Worm (Caenorhabditis elegans): ENCODE measurements around the gene C09G9.8.

The C09G9.8 gene

ce11 chrIV:8891131-8891530, 9.8 kb downstream of the C09G9.8 start, which contains the start of gene spr-2 (continued):
- no peak for TF ChIP-seq unc-30 (tag; optimal IDR thresholded peaks at IDR 0.05)
- no peak for TF ChIP-seq zip-4 (GFP tag; optimal IDR thresholded peaks at IDR 0.05)
- peak; percentile 84 to 88 (median 87) for TF ChIP-seq dpl-1 (GFP tag; optimal IDR thresholded peaks at IDR 0.05)
- TF ChIP-seq sup-37 (GFP tag; optimal IDR thresholded peaks at IDR 0.05): no peak
- TF ChIP-seq rnt-1 (tag; optimal IDR thresholded peaks at IDR 0.05): peak; percentile 84
- no peak for TF ChIP-seq egl-27 (tag; optimal IDR thresholded peaks at IDR 0.05)
- peak; percentile 21 to 65 (median 54) for TF ChIP-seq ceh-82 (tag; optimal IDR thresholded peaks at IDR 0.05)
- peak; percentile 84 for TF ChIP-seq nhr-47 (tag; optimal IDR thresholded peaks at IDR 0.05)
- 0 out of 2 replicates have a peak, but pooled peaks have one; percentile 18 for TF ChIP-seq grh-1 (GFP tag; IDR thresholded peaks at IDR 0.05)
- peak; percentile 66 for TF ChIP-seq snpc-4 (tag; optimal IDR thresholded peaks at IDR 0.05)
- peak; percentile 86 to 91 for TF ChIP-seq lin-35 (GFP tag; optimal IDR thresholded peaks at IDR 0.05)
- peak; percentile 54 for TF ChIP-seq ztf-4 (tag; optimal IDR thresholded peaks at IDR 0.05)
- peak; percentile 41 for TF ChIP-seq aly-2 (tag; optimal IDR thresholded peaks at IDR 0.05)
- peak; percentile 78 for TF ChIP-seq snu-23 (GFP tag; optimal IDR thresholded peaks at IDR 0.05)
- TF ChIP-seq tbx-2 (tag; optimal IDR thresholded peaks at IDR 0.05): peak; percentile 78
- TF ChIP-seq lin-14 (GFP tag; optimal IDR thresholded peaks at IDR 0.05): peak; percentile 81
- TF ChIP-seq ceh-8 (GFP tag; optimal IDR thresholded peaks at IDR 0.05): peak; percentile 68
- peak in 1 of 2 experiments; percentile 48 for TF ChIP-seq mdl-1 (tag; optimal IDR thresholded peaks at IDR 0.05)
- peak; percentile 92 for TF ChIP-seq mep-1 (tag; optimal IDR thresholded peaks at IDR 0.05)
- TF ChIP-seq ces-1 (GFP tag; optimal IDR thresholded peaks at IDR 0.05): no peak
- peak; percentile 64 for TF ChIP-seq blmp-1 (tag; optimal IDR thresholded peaks at IDR 0.05)
- TF ChIP-seq pag-3 (tag; optimal IDR thresholded peaks at IDR 0.05; ENCODE audit: borderline replicate concordance, insufficient read depth): no peak
- TF ChIP-seq F16B12.6 (tag; optimal IDR thresholded peaks at IDR 0.05): peak; percentile 52
- peak; percentile 52 for TF ChIP-seq skn-1 (tag; optimal IDR thresholded peaks at IDR 0.05)
- TF ChIP-seq nhr-71 (tag; optimal IDR thresholded peaks at IDR 0.05): peak; percentile 89
- no peak for TF ChIP-seq hlh-4 (tag; optimal IDR thresholded peaks at IDR 0.05)
- TF ChIP-seq efl-1 (optimal IDR thresholded peaks at IDR 0.05): peak; percentile 81 to 89
- peak; percentile 86 to 99 for TF ChIP-seq efl-1 (GFP tag; optimal IDR thresholded peaks at IDR 0.05 in 1 of 2)
- TF ChIP-seq ceh-88 (GFP tag; IDR thresholded peaks at IDR 0.05): no peak
- peak; percentile 75 for TF ChIP-seq nhr-19 (GFP tag; conservative IDR thresholded peaks at IDR 0.05)
- TF ChIP-seq elt-2 (tag; optimal IDR thresholded peaks at IDR 0.05): peak; percentile 8
- TF ChIP-seq nhr-90 (tag; optimal IDR thresholded peaks at IDR 0.05; ENCODE audit: poor library complexity): peak; percentile 79
- no peak for TF ChIP-seq mab-9 (GFP tag; IDR thresholded peaks at IDR 0.05)
- TF ChIP-seq C34B4.2 (tag; optimal IDR thresholded peaks at IDR 0.05): no peak
- TF ChIP-seq lin-39 (tag; optimal IDR thresholded peaks at IDR 0.05): peak; percentile 75

DNA sequence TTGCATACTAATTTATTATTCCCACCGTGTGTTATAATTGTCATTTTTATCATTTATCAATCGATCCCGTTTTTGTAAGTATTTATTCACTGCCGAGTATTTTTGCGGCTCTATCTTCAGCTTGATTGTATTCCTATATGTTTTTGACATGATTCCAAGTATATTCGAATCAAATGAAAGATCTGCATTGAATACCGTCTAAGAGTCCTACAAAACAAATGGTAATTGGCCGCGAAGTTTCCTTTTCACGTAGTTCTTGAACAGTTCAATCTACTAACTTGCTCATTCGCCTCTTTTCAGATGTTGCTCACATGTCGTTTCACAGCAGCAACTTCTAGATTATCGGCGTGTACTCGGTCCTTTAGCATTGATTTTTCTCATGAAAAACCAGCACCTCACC, 11.3 kb downstream of the C09G9.8 start, which contains the start of gene C27B7.2:
Gene C27B7.2 (plus strand): TSS at position 301 of the 400 bp plus-strand sequence.
- no peak for TF ChIP-seq lin-13 (GFP tag; optimal IDR thresholded peaks at IDR 0.05)
- no peak for TF ChIP-seq aly-2 (tag; optimal IDR thresholded peaks at IDR 0.05)
- no peak for TF ChIP-seq mep-1 (tag; optimal IDR thresholded peaks at IDR 0.05)
- TF ChIP-seq nhr-12 (tag; optimal IDR thresholded peaks at IDR 0.05): no peak
- no peak for TF ChIP-seq isw-1 (GFP tag; IDR thresholded peaks at IDR 0.05)
- no peak for TF ChIP-seq lsy-2 (tag; optimal IDR thresholded peaks at IDR 0.05)
- TF ChIP-seq ztf-11 (tag; optimal IDR thresholded peaks at IDR 0.05): no peak
- TF ChIP-seq sup-37 (GFP tag; optimal IDR thresholded peaks at IDR 0.05): no peak

DNA sequence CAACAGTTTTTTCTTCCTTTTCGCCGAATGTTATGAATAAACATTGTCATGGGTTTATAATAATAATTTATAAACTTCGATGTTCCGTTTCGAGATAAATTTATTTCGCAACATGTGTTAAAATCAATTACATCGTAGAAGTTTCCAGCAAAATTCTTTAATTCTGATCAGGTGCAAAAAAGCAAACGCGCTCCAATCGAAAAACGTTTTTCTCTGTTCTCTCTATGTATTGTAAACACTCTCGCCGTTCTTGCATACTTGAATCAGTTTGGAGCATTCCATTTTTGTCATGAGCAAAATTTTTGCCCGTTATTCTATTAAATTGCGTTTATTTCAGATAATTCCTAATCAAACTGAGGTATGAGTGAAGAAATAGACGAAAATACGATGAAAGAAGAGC, 12.5 kb downstream of the C09G9.8 start, which contains the start of gene rad-54.L2:
Gene rad-54.L2 (plus strand): TSS at position 332 of the 400 bp plus-strand sequence.
- TF ChIP-seq sox-4 (tag; optimal IDR thresholded peaks at IDR 0.05): no peak
- peak; percentile 58 to 80 for TF ChIP-seq lin-35 (GFP tag; optimal IDR thresholded peaks at IDR 0.05)
- TF ChIP-seq unc-130 (tag; optimal IDR thresholded peaks at IDR 0.05): no peak
- TF ChIP-seq nhr-76 (tag; optimal IDR thresholded peaks at IDR 0.05): no peak
- TF ChIP-seq unc-86 (tag; optimal IDR thresholded peaks at IDR 0.05): no peak
- peak; percentile 4 for TF ChIP-seq egl-13 (tag; optimal IDR thresholded peaks at IDR 0.05)
- TF ChIP-seq nhr-85 (tag): peak; percentile 5
- TF ChIP-seq C04F5.9 (tag; optimal IDR thresholded peaks at IDR 0.05): no peak
- TF ChIP-seq lin-13 (GFP tag; optimal IDR thresholded peaks at IDR 0.05): peak; percentile 43
- TF ChIP-seq aly-2 (tag; optimal IDR thresholded peaks at IDR 0.05): no peak
- peak; percentile 76 for TF ChIP-seq lin-14 (GFP tag; optimal IDR thresholded peaks at IDR 0.05)
- peak; percentile 17 for TF ChIP-seq blmp-1 (tag; optimal IDR thresholded peaks at IDR 0.05)
- TF ChIP-seq dpl-1 (GFP tag; optimal IDR thresholded peaks at IDR 0.05): peak; percentile 43 to 63 (median 52)
- peak; percentile 54 to 65 for TF ChIP-seq efl-1 (optimal IDR thresholded peaks at IDR 0.05)
- peak; percentile 65 to 93 for TF ChIP-seq efl-1 (GFP tag; optimal IDR thresholded peaks at IDR 0.05 in 1 of 2)
- TF ChIP-seq nhr-71 (tag; optimal IDR thresholded peaks at IDR 0.05): peak; percentile 58
- peak; percentile 41 to 76 for TF ChIP-seq lsy-2 (tag; optimal IDR thresholded peaks at IDR 0.05)
- peak; percentile 26 for TF ChIP-seq nhr-237 (tag; optimal IDR thresholded peaks at IDR 0.05)
- peak; percentile 64 for TF ChIP-seq nhr-47 (tag; optimal IDR thresholded peaks at IDR 0.05)
- no peak for TF ChIP-seq nhr-19 (GFP tag; conservative IDR thresholded peaks at IDR 0.05)
- no peak for TF ChIP-seq nhr-28 (tag; optimal IDR thresholded peaks at IDR 0.05)

All from whole organism, L1 larva.